Worm (Caenorhabditis elegans) whole organism, young adult: ENCODE data around the gene pfn-3.

Experiments
- B0261.1 ChIP-seq: sonication (generic microtip); optimal IDR thresholded peaks from 2 replicates; lab custom pipeline; 2016; ENCODE audit warnings: mild to moderate bottlenecking, missing genetic modification characterization, moderate library complexity, missing compliant biosample characterization
- B0336.3 ChIP-seq: fragments of 200-800 bp; sonication (Bioruptor generic); IDR thresholded peaks from 2 replicates; pipeline ENCODE4 v1.3.6; 2022; ENCODE audit warnings: missing genetic modification characterization, missing compliant biosample characterization
- F23B12.7 ChIP-seq: sonication (generic microtip); optimal IDR thresholded peaks from 2 replicates; lab custom pipeline; 2017; ENCODE audit warnings: missing genetic modification characterization, mild to moderate bottlenecking, missing compliant biosample characterization, antibody characterized with exemption, moderate library complexity; ENCODE audit not compliant: insufficient read depth
- F49E8.2 ChIP-seq: sonication (generic microtip); optimal IDR thresholded peaks from 3 replicates; lab custom pipeline; 2017; ENCODE audit warnings: missing genetic modification characterization, mild to moderate bottlenecking, missing compliant biosample characterization, antibody characterized with exemption, moderate library complexity; ENCODE audit not compliant: insufficient read depth
- F57A8.1 ChIP-seq: fragments of 200-800 bp; sonication (Bioruptor generic); optimal IDR thresholded peaks from 2 replicates; lab custom pipeline; 2018; ENCODE audit warnings: mild to moderate bottlenecking, missing genetic modification characterization, moderate library complexity, missing compliant biosample characterization
- F57C9.4 ChIP-seq: sonication (generic microtip); optimal IDR thresholded peaks from 2 replicates; lab custom pipeline; 2017; ENCODE audit warnings: mild to moderate bottlenecking, missing genetic modification characterization, missing compliant biosample characterization
- T26A5.8 ChIP-seq: sonication (generic microtip); optimal IDR thresholded peaks from 2 replicates; lab custom pipeline; 2016; ENCODE audit warnings: missing genetic modification characterization, missing compliant biosample characterization
- akir-1 ChIP-seq: fragments of 200-800 bp; sonication (Bioruptor generic); optimal IDR thresholded peaks from 2 replicates; lab custom pipeline; 2018; ENCODE audit warnings: mild to moderate bottlenecking, missing genetic modification characterization, moderate library complexity, missing compliant biosample characterization
- attf-6 ChIP-seq: fragments of 200-800 bp; sonication (Bioruptor generic); IDR thresholded peaks from 2 replicates; pipeline ENCODE4 v1.3.6; 2022; ENCODE audit warnings: missing genetic modification reagents, missing genetic modification characterization, missing compliant biosample characterization
- bed-1 ChIP-seq: fragments of 200-800 bp; sonication (Bioruptor generic); IDR thresholded peaks from 2 replicates; pipeline ENCODE4 v1.3.6; 2022; ENCODE audit warnings: missing genetic modification reagents, missing genetic modification characterization, missing compliant biosample characterization
- bed-2 ChIP-seq: fragments of 200-800 bp; sonication (Bioruptor generic); IDR thresholded peaks from 2 replicates; pipeline ENCODE4 v1.3.6; 2022; ENCODE audit warnings: missing genetic modification reagents, missing genetic modification characterization, missing compliant biosample characterization
- cebp-1 ChIP-seq, 2 experiments: fragments of 200-800 bp in 1 of 2; sonication (Bioruptor generic) in 1 of 2; sonication (generic microtip) in 1 of 2; IDR thresholded peaks in 1 of 2; optimal IDR thresholded peaks in 1 of 2; 2 replicates each; pipeline versions ENCODE4 v1.3.6 to Lab custom; 2017 to 2022; ENCODE audit warnings: missing compliant biosample characterization in 2 of 2, missing genetic modification characterization in 2 of 2, mild to moderate bottlenecking in 1 of 2, missing genetic modification reagents in 1 of 2, moderate library complexity in 1 of 2
- ceh-40 ChIP-seq: fragments of 200-800 bp; sonication (Bioruptor generic); IDR thresholded peaks from 2 replicates; pipeline ENCODE4 v1.3.6; 2022; ENCODE audit warnings: missing genetic modification characterization, missing compliant biosample characterization
- ceh-91 ChIP-seq: fragments of 200-800 bp; sonication (Bioruptor generic); IDR thresholded peaks from 2 replicates; pipeline ENCODE4 v1.3.6; 2022; ENCODE audit warnings: missing genetic modification reagents, missing genetic modification characterization, missing compliant biosample characterization
- dox-1 ChIP-seq: fragments of 200-800 bp; sonication (Bioruptor generic); IDR thresholded peaks from 2 replicates; pipeline ENCODE4 v1.3.6; 2022; ENCODE audit warnings: missing genetic modification reagents, missing genetic modification characterization, missing compliant biosample characterization
- dpff-1 ChIP-seq: sonication (generic microtip); optimal IDR thresholded peaks from 2 replicates; lab custom pipeline; 2017; ENCODE audit warnings: mild to moderate bottlenecking, missing genetic modification characterization, missing compliant biosample characterization
- efl-1 ChIP-seq: fragments of 150-350 bp; optimal IDR thresholded peaks from 2 replicates; lab custom pipeline; 2014; ENCODE audit warnings: missing biosample characterization, missing genetic modification reagents, missing genetic modification characterization
- egl-18 ChIP-seq: fragments of 200-800 bp; sonication (Bioruptor generic); IDR thresholded peaks from 2 replicates; pipeline ENCODE4 v1.3.6; 2022; ENCODE audit warnings: missing genetic modification reagents, missing genetic modification characterization, missing compliant biosample characterization
- egrh-3 ChIP-seq: fragments of 200-800 bp; sonication (Bioruptor generic); IDR thresholded peaks from 2 replicates; pipeline ENCODE4 v1.3.6; 2022; ENCODE audit warnings: missing genetic modification reagents, missing genetic modification characterization, missing compliant biosample characterization
- ets-4 ChIP-seq: fragments of 200-800 bp; sonication (Bioruptor generic); optimal IDR thresholded peaks from 2 replicates; lab custom pipeline; 2018; ENCODE audit warnings: mild to moderate bottlenecking, missing genetic modification characterization, missing compliant biosample characterization
- hlh-26 ChIP-seq: fragments of 200-800 bp; sonication (Bioruptor generic); conservative IDR thresholded peaks from 2 replicates; pipeline ENCODE4 v1.3.6; 2022; ENCODE audit warnings: missing genetic modification reagents, missing genetic modification characterization, missing compliant biosample characterization
- hmg-20 ChIP-seq: fragments of 200-800 bp; sonication (Bioruptor generic); IDR thresholded peaks from 2 replicates; pipeline ENCODE4 v1.3.6; 2022; ENCODE audit warnings: missing genetic modification reagents, missing genetic modification characterization, missing compliant biosample characterization
- lin-40 ChIP-seq: sonication (generic microtip); optimal IDR thresholded peaks from 2 replicates; lab custom pipeline; 2016; ENCODE audit warnings: missing genetic modification characterization, mild to moderate bottlenecking, missing compliant biosample characterization, missing genotype, missing genetic modification reagents
- lir-1 ChIP-seq: fragments of 200-800 bp; sonication (Bioruptor generic); conservative IDR thresholded peaks from 2 replicates; pipeline ENCODE4 v1.3.6; 2022; ENCODE audit warnings: missing genetic modification reagents, missing genetic modification characterization, missing compliant biosample characterization
- madf-3 ChIP-seq: fragments of 200-800 bp; sonication (Bioruptor generic); IDR thresholded peaks from 2 replicates; pipeline ENCODE4 v1.3.6; 2022; ENCODE audit warnings: missing genetic modification reagents, missing genetic modification characterization, missing compliant biosample characterization
- madf-6 ChIP-seq: fragments of 200-800 bp; sonication (Bioruptor generic); IDR thresholded peaks from 2 replicates; pipeline ENCODE4 v1.3.6; 2022; ENCODE audit warnings: missing genetic modification reagents, missing genetic modification characterization, missing compliant biosample characterization
- mxl-1 ChIP-seq: sonication (generic microtip); optimal IDR thresholded peaks from 2 replicates; lab custom pipeline; 2016; ENCODE audit warnings: missing genetic modification characterization, missing compliant biosample characterization
- nhr-120 ChIP-seq: fragments of 200-800 bp; sonication (Bioruptor generic); IDR thresholded peaks from 2 replicates; pipeline ENCODE4 v1.3.6; 2022; ENCODE audit warnings: missing genetic modification characterization, missing compliant biosample characterization
- pbrm-1 ChIP-seq: fragments of 200-800 bp; sonication (Bioruptor generic); IDR thresholded peaks from 2 replicates; pipeline ENCODE4 v1.3.6; 2022; ENCODE audit warnings: missing genetic modification reagents, missing genetic modification characterization, missing compliant biosample characterization
- pha-4 ChIP-seq: fragments of 150-350 bp; sonication (generic microtip); optimal IDR thresholded peaks from 2 replicates; lab custom pipeline; 2014; ENCODE audit warnings: missing biosample characterization, missing genetic modification reagents, missing genetic modification characterization
- repo-1 ChIP-seq: sonication (generic microtip); optimal IDR thresholded peaks from 2 replicates; lab custom pipeline; 2017; ENCODE audit warnings: mild to moderate bottlenecking, missing genetic modification characterization, missing compliant biosample characterization
- snpc-4 ChIP-seq, 5 experiments: fragments of 150-350 bp in 1 of 5; sonication (generic microtip) in 4 of 5; optimal IDR thresholded peaks; 2 replicates each; lab custom pipeline; 2014 to 2018; ENCODE audit warnings: missing genetic modification characterization in 5 of 5, missing biosample characterization in 3 of 5, antibody characterized with exemption in 2 of 5, mild to moderate bottlenecking in 2 of 5, missing compliant biosample characterization in 2 of 5, missing genotype in 2 of 5, moderate library complexity in 2 of 5, missing genetic modification reagents in 1 of 5
- tbx-9 ChIP-seq: sonication (generic microtip); optimal IDR thresholded peaks from 2 replicates; lab custom pipeline; 2016; ENCODE audit warnings: borderline replicate concordance, missing genetic modification characterization, inconsistent platforms, missing compliant biosample characterization
- tlf-1 ChIP-seq: fragments of 200-800 bp; sonication (Bioruptor generic); optimal IDR thresholded peaks from 2 replicates; lab custom pipeline; 2018; ENCODE audit warnings: mild to moderate bottlenecking, missing genetic modification characterization, missing compliant biosample characterization
- zfh-2 ChIP-seq: fragments of 200-800 bp; sonication (Bioruptor generic); conservative IDR thresholded peaks from 2 replicates; pipeline ENCODE4 v1.3.6; 2022; ENCODE audit warnings: missing genetic modification reagents, missing genetic modification characterization, missing compliant biosample characterization
- ztf-18 ChIP-seq: sonication (generic microtip); optimal IDR thresholded peaks from 2 replicates; lab custom pipeline; 2016; ENCODE audit warnings: missing genotype, mild to moderate bottlenecking, missing genetic modification characterization, missing compliant biosample characterization
- ztf-25 ChIP-seq: fragments of 200-800 bp; sonication (Bioruptor generic); IDR thresholded peaks from 2 replicates; pipeline ENCODE4 v1.3.6; 2022; ENCODE audit warnings: missing genetic modification reagents, missing genetic modification characterization, missing compliant biosample characterization
- ztf-3 ChIP-seq: fragments of 200-800 bp; sonication (Bioruptor generic); optimal IDR thresholded peaks from 2 replicates; lab custom pipeline; 2018; ENCODE audit warnings: mild to moderate bottlenecking, missing genetic modification characterization, missing compliant biosample characterization

Gene pfn-3

DNA sequence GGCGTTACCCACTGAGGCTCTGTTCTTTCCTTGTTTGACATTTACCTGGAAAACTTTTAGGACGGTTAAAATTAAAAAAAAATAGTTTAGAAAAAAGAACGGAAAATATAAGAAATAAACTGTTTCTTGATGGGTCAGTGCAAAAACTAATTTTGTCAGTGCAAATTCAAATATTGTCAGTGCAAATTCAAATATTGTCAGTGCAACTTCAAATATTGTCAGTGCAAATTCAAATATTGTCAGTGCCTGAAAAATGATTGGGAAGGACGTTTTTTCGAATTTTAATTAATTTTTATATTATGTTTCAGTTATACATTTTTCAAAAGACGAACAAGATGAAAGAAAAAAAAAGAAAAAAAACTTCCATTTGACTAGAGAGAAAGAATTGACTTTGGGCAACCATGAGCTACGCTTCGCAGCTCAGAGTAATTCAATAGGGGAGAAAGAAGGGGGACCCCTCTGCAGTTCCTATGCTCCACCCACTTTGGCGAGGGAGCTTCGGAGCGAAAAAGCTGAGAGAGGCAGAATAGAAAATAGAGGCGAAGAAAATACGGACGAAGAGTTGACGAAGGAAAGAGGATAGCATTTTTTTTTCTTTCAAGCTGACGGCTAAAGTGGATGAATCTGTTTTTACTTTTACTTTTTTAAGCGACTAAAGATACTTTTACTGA, 17.9 kb downstream of the pfn-3 start, which contains the start of gene unc-1:
unc-1 (minus strand) TSS at position 51 of the 671 bp plus-strand sequence.
- no peak for TF ChIP-seq snpc-4 (GFP tag; optimal IDR thresholded peaks at IDR 0.05; lab: Kevin White, UChicago)
- TF ChIP-seq snpc-4 (tag; optimal IDR thresholded peaks at IDR 0.05; lab: Kevin White, UChicago): no peak
- no peak for TF ChIP-seq akir-1 (GFP tag; lab: Kevin White, UChicago)
- TF ChIP-seq zfh-2 (GFP tag; lab: Robert Waterston, UW): peak; percentile 46; the same call in 1 of the 2 replicates
- no peak for TF ChIP-seq F23B12.7 (tag; lab: Kevin White, UChicago)
- TF ChIP-seq, all 124 proteins: peak for 1

- TF ChIP-seq ztf-18 (tag; lab: Kevin White, UChicago) (no peak), F23B12.7 (tag; lab: Kevin White, UChicago) (no peak), bed-2 (GFP tag; lab: Robert Waterston, UW) (no peak), cebp-1 (GFP tag; IDR thresholded peaks at IDR 0.05; lab: Robert Waterston, UW) (no peak), cebp-1 (tag; optimal IDR thresholded peaks at IDR 0.05; lab: Kevin White, UChicago) (no peak), madf-3 (GFP tag; lab: Robert Waterston, UW) (0 out of 2 replicates have a peak, but pooled peaks have one; percentile 10), efl-1 (no peak), attf-6 (no peak)
These were observed 19.7 kb downstream of the pfn-3 start for ce11 chrX:1060705-1061104.

ce11 chrX:1057821-1058377, 22.6 kb downstream of the pfn-3 start:
- TF ChIP-seq dpff-1 (tag; lab: Kevin White, UChicago) (no peak), egrh-3 (GFP tag; lab: Robert Waterston, UW) (peak; percentile 60)

ce11 chrX:1053929-1054328, 26.5 kb downstream of the pfn-3 start, which contains the start of gene ncs-3:
ncs-3 (plus strand) TSS chrX:1054081.
- TF ChIP-seq B0261.1 (tag; lab: Kevin White, UChicago) (no peak), pha-4 (tag; lab: Kevin White, UChicago) (no peak), madf-6 (GFP tag; lab: Robert Waterston, UW) (no peak), T26A5.8 (no peak), ets-4 (no peak), tbx-9 (tag; lab: Kevin White, UChicago) (no peak), ceh-91 (no peak), B0336.3 (GFP tag; lab: Robert Waterston, UW) (no peak), lin-40 (tag; lab: Kevin White, UChicago) (no peak), lir-1 (GFP tag; lab: Robert Waterston, UW) (no peak), tlf-1 (GFP tag; lab: Kevin White, UChicago) (no peak), F49E8.2 (tag; lab: Kevin White, UChicago) (no peak), hmg-20 (GFP tag; lab: Robert Waterston, UW) (no peak), nhr-120 (GFP tag; lab: Robert Waterston, UW) (no peak), mxl-1 (tag; lab: Kevin White, UChicago) (no peak)

DNA sequence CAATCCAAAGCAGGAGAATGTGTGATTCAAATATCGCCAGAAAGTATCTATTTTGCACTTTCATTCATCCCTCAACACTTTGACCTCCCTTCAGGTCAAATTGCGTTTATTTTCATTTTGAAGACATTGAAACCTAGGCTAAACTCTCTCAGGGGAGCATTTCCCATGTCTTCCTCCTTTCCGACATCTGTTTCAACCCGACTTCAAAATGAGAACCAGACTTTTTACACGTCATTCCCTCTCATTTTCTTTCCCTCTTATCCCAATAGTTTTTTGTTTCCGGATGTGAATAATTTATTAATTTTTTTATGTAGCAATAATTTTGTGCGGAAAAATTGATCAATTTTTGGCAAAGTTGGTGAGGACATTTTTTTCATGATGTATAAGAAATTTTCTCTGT, 27.5 kb downstream of the pfn-3 start:
- TF ChIP-seq pha-4 (tag; lab: Kevin White, UChicago): no peak
- TF ChIP-seq ceh-40 (GFP tag; lab: Robert Waterston, UW): no peak
- no peak for TF ChIP-seq zfh-2 (GFP tag; lab: Robert Waterston, UW)
- no peak for TF ChIP-seq bed-1 (GFP tag; lab: Robert Waterston, UW)
- TF ChIP-seq egl-18: no peak
- no peak for TF ChIP-seq F57C9.4 (tag; lab: Kevin White, UChicago)
- TF ChIP-seq hlh-26 (GFP tag; lab: Robert Waterston, UW): no peak
- no peak for TF ChIP-seq F57A8.1 (GFP tag; lab: Kevin White, UChicago)
- no peak for TF ChIP-seq repo-1 (tag; lab: Kevin White, UChicago)
- no peak for TF ChIP-seq pbrm-1 (GFP tag; lab: Robert Waterston, UW)
- TF ChIP-seq tlf-1 (GFP tag; lab: Kevin White, UChicago): no peak
- TF ChIP-seq dox-1 (GFP tag; lab: Robert Waterston, UW): no peak
- TF ChIP-seq ztf-25 (GFP tag; lab: Robert Waterston, UW): no peak
- TF ChIP-seq ztf-3 (GFP tag; lab: Kevin White, UChicago): no peak
- TF ChIP-seq tbx-9 (tag; lab: Kevin White, UChicago): no peak
- TF ChIP-seq dpff-1 (tag; lab: Kevin White, UChicago): no peak
